Worm (Caenorhabditis elegans): ENCODE results near the gene ceh-74.
A peak's percentile ranks its signal among the peaks of the same experiment; 100 is the strongest.

The ceh-74 gene

DNA sequence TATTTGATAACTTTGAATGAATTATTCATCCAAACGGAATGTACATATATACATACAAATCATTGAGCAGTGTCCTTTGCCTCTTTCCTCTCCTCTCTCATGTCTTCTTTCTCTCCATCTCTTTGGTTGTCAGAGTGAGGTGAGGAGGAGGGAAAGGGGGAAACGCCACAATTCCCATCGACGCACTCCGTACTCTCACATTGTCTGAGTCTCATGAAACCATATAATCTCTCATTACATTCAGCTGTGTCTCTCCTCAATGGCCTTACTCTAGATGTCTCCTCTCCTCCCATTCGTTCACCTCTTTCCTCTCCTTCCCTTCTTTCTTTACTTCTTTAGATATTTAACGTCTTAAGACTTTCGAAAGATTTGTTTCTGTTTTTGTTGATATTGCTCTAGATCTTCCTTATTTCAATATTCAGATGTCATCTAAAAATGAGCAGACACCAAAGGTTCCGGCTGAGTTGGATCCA lies at the start of gene ceh-74:
Gene ceh-74 (plus strand): TSS at position 423 of the 473 bp plus-strand sequence.
- TF ChIP-seq ceh-30 (tag; optimal IDR thresholded peaks at IDR 0.05) (no peak), pros-1 (tag; optimal IDR thresholded peaks at IDR 0.05) (peak; percentile 57), unc-3 (GFP tag; conservative IDR thresholded peaks at IDR 0.05) (no peak), unc-3 (tag; optimal IDR thresholded peaks at IDR 0.05) (no peak), fax-1 (tag; optimal IDR thresholded peaks at IDR 0.05) (no peak), unc-86 (tag; optimal IDR thresholded peaks at IDR 0.05) (no peak), unc-55 (GFP tag; optimal IDR thresholded peaks at IDR 0.05) (peak; percentile 43), T23F11.4 (GFP tag; optimal IDR thresholded peaks at IDR 0.05) (no peak), rnt-1 (tag; optimal IDR thresholded peaks at IDR 0.05) (no peak), ttx-3 (tag; optimal IDR thresholded peaks at IDR 0.05) (no peak), K09A11.1 (tag; optimal IDR thresholded peaks at IDR 0.05; ENCODE audit: insufficient read depth) (no peak), mec-3 (tag; optimal IDR thresholded peaks at IDR 0.05; ENCODE audit: borderline replicate concordance) (no peak), nfya-1 (tag; optimal IDR thresholded peaks at IDR 0.05) (peak; percentile 45), hlh-6 (tag; optimal IDR thresholded peaks at IDR 0.05) (no peak), ceh-34 (tag; optimal IDR thresholded peaks at IDR 0.05) (no peak), ref-2 (tag; optimal IDR thresholded peaks at IDR 0.05) (peak; percentile 37), ztf-16 (tag; optimal IDR thresholded peaks at IDR 0.05) (no peak), hlh-15 (tag; optimal IDR thresholded peaks at IDR 0.05) (no peak), pax-1 (tag; optimal IDR thresholded peaks at IDR 0.05) (no peak), syd-9 (tag; optimal IDR thresholded peaks at IDR 0.05) (no peak), ceh-18 (tag; optimal IDR thresholded peaks at IDR 0.05) (no peak), F13H6.1 (tag; optimal IDR thresholded peaks at IDR 0.05) (no peak)

DNA sequence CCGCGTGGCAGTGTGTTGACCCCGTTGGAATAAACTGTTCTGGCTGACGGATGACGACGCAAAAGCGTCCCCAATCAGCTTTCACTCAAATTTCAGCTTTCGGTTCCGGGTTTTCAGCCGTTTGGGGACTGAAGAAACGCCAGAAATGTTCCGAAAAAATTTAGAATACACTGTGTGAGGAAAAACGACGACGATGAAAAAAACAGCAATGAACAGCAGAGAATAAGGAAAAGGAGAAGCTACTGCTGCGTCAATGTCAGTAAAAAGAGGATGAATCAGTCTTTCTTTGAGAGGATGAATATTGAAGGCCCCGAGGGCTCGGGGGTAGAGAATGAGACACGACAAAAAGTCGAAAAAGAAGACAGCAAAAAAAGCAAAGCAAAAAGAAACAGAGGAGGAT lies 49.0 kb upstream of the ceh-74 start:
- no peak for TF ChIP-seq unc-55 (GFP tag; optimal IDR thresholded peaks at IDR 0.05)

DNA sequence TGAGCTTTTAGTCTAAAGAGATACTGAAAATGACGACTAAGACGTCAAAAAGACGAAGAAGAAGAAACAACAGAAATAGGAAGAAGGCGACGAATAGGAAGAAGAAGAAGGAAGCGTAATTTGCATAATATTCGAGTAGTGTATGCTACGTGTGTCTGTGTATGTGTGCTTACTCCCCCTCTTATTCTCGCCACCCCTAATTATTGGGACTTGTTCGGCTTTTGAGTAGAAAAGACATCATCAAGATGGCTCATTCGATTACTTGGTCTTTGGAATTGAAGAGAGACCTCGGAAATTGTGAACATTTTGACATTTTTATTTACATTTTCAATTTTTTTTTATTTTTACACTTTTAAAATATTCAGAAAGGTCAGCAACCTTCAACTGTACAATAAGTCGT lies 47.7 kb upstream of the ceh-74 start:
- TF ChIP-seq ttx-3 (tag; optimal IDR thresholded peaks at IDR 0.05) (peak; percentile 11), sox-4 (tag; optimal IDR thresholded peaks at IDR 0.05) (no peak), unc-42 (tag; optimal IDR thresholded peaks at IDR 0.05) (peak; percentile 72)

DNA sequence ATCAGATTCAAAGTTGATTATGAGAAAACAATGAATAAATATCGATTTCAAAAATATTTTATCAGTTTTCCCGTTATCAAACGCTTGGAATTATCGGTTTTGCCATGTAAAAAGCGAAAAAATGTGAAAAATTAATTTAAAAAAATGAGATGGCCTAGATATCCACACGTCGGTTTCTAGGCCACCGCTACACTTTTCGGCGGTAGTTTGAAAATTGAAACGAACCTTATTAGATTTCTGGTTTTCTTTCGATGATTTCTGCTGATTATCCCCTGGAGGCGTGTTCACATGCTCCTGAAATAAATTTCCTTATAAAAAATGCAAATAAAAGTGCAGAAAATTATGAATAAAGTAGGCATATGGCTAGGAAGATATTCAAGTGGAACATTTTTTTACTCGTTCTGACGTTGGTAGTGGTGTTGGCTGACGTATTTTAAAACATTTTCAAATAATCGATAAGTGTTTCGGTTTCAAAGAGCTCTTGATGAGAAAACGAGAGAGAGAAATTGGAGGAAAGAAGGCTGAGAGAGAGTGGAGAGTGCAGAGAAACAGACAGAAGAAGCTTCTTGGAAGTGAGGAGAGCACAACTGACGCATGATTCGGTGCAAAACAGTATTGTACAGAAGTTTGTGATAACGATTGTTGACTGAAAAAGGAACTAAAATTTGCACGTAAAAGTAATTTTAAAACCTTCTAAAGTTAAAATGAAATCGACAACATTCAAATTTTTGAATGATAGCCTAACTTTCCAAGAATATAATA lies 44.7 kb upstream of the ceh-74 start:
- TF ChIP-seq ceh-22 (tag; optimal IDR thresholded peaks at IDR 0.05) (no peak), nfya-1 (tag; optimal IDR thresholded peaks at IDR 0.05) (peak; percentile 4), pag-3 (tag; optimal IDR thresholded peaks at IDR 0.05; ENCODE audit: borderline replicate concordance) (no peak), sox-4 (tag; optimal IDR thresholded peaks at IDR 0.05) (no peak), dmd-4 (tag; optimal IDR thresholded peaks at IDR 0.05; ENCODE audit: borderline replicate concordance) (no peak), pqm-1 (tag; optimal IDR thresholded peaks at IDR 0.05) (no peak), rnt-1 (tag; optimal IDR thresholded peaks at IDR 0.05) (no peak), pat-9 (tag; optimal IDR thresholded peaks at IDR 0.05) (no peak), fax-1 (tag; optimal IDR thresholded peaks at IDR 0.05) (no peak), Y22D7AL.16 (tag; optimal IDR thresholded peaks at IDR 0.05) (no peak), K09A11.1 (tag; optimal IDR thresholded peaks at IDR 0.05; ENCODE audit: insufficient read depth) (no peak), tbx-7 (tag; optimal IDR thresholded peaks at IDR 0.05) (no peak), ceh-6 (GFP tag; optimal IDR thresholded peaks at IDR 0.05) (no peak), K02D7.2 (tag; optimal IDR thresholded peaks at IDR 0.05) (no peak), lim-6 (tag; optimal IDR thresholded peaks at IDR 0.05) (no peak), zip-5 (tag; optimal IDR thresholded peaks at IDR 0.05) (peak; percentile 2), hlh-30 (tag; optimal IDR thresholded peaks at IDR 0.05; ENCODE audit: insufficient read depth) (no peak), nhr-232 (tag; optimal IDR thresholded peaks at IDR 0.05) (no peak), C08G9.2 (tag; optimal IDR thresholded peaks at IDR 0.05) (peak; percentile 16), pha-2 (tag; optimal IDR thresholded peaks at IDR 0.05) (no peak), ttx-3 (tag; optimal IDR thresholded peaks at IDR 0.05) (no peak), ceh-45 (GFP tag; IDR thresholded peaks at IDR 0.05) (no peak), unc-86 (tag; optimal IDR thresholded peaks at IDR 0.05) (no peak), ceh-2 (tag; optimal IDR thresholded peaks at IDR 0.05) (no peak), elt-4 (tag; optimal IDR thresholded peaks at IDR 0.05) (no peak), elt-2 (tag; optimal IDR thresholded peaks at IDR 0.05) (no peak), eyg-1 (tag; optimal IDR thresholded peaks at IDR 0.05) (no peak), ceh-14 (tag; optimal IDR thresholded peaks at IDR 0.05) (no peak), dve-1 (tag; optimal IDR thresholded peaks at IDR 0.05) (no peak)
